Fruit fly (Drosophila melanogaster) whole organism, adult: ENCODE results near the gene CG12531.

Experiments used
- CG11617 ChIP-seq: fragments of 200-800 bp; sonication (Bioruptor generic); optimal IDR thresholded peaks from 2 replicates; lab custom pipeline; 2017; ENCODE audit warnings: mild to moderate bottlenecking, missing biosample characterization, missing genetic modification reagents, missing genetic modification characterization
- CG12768 ChIP-seq: fragments of 200-800 bp; sonication (Bioruptor generic); optimal IDR thresholded peaks from 2 replicates; lab custom pipeline; 2017; ENCODE audit warnings: missing biosample characterization, missing genetic modification characterization, mild to moderate bottlenecking, moderate library complexity, missing genetic modification reagents
- CG5204 ChIP-seq: fragments of 200-800 bp; sonication (Bioruptor generic); optimal IDR thresholded peaks from 2 replicates; lab custom pipeline; 2016; ENCODE audit warnings: missing biosample characterization, missing genetic modification characterization
- CG7045 ChIP-seq: fragments of 200-800 bp; sonication (Bioruptor generic); optimal IDR thresholded peaks from 2 replicates; lab custom pipeline; 2017; ENCODE audit warnings: missing biosample characterization, mild to moderate bottlenecking, missing genetic modification characterization
- CG7101 ChIP-seq: fragments of 200-800 bp; sonication (Bioruptor generic); optimal IDR thresholded peaks from 2 replicates; lab custom pipeline; 2018; ENCODE audit warnings: missing biosample characterization, mild to moderate bottlenecking, missing genetic modification characterization, moderate library complexity
- Clk ChIP-seq: fragments of 200-800 bp; sonication (Bioruptor generic); optimal IDR thresholded peaks from 2 replicates; lab custom pipeline; 2017; ENCODE audit warnings: missing biosample characterization, missing genetic modification characterization
- Crg-1 ChIP-seq: fragments of 200-800 bp; sonication (Bioruptor generic); optimal IDR thresholded peaks from 2 replicates; lab custom pipeline; 2016; ENCODE audit warnings: missing biosample characterization, missing genetic modification characterization
- Hr96 ChIP-seq: fragments of 200-800 bp; sonication (Bioruptor generic); optimal IDR thresholded peaks from 2 replicates; lab custom pipeline; 2016; ENCODE audit warnings: missing biosample characterization, missing genetic modification characterization
- Mnt ChIP-seq: fragments of 200-800 bp; sonication (Bioruptor generic); optimal IDR thresholded peaks from 2 replicates; lab custom pipeline; 2016; ENCODE audit warnings: missing biosample characterization, mild to moderate bottlenecking, missing genetic modification characterization
- bab1 ChIP-seq: fragments of 200-800 bp; sonication (Bioruptor generic); optimal IDR thresholded peaks from 3 replicates; lab custom pipeline; 2019; ENCODE audit warnings: missing biosample characterization, mild to moderate bottlenecking, missing genetic modification characterization, moderate library complexity
- cic ChIP-seq: fragments of 200-800 bp; sonication (Bioruptor generic); optimal IDR thresholded peaks from 2 replicates; lab custom pipeline; 2017; ENCODE audit warnings: missing biosample characterization, mild to moderate bottlenecking, missing genetic modification characterization, moderate library complexity
- cnc ChIP-seq, 2 experiments: fragments of >200 bp; optimal IDR thresholded peaks; 2 replicates each; lab custom pipeline; 2017
- kay ChIP-seq: fragments of 200-800 bp; sonication (Bioruptor generic); peaks from one replicate; lab custom pipeline; 2016; ENCODE audit warnings: missing biosample characterization, missing genetic modification characterization, borderline replicate concordance
- ovo ChIP-seq: fragments of 200-800 bp; sonication (Bioruptor generic); optimal IDR thresholded peaks from 2 replicates; lab custom pipeline; 2016; ENCODE audit warnings: missing biosample characterization, missing genetic modification characterization

DNA sequence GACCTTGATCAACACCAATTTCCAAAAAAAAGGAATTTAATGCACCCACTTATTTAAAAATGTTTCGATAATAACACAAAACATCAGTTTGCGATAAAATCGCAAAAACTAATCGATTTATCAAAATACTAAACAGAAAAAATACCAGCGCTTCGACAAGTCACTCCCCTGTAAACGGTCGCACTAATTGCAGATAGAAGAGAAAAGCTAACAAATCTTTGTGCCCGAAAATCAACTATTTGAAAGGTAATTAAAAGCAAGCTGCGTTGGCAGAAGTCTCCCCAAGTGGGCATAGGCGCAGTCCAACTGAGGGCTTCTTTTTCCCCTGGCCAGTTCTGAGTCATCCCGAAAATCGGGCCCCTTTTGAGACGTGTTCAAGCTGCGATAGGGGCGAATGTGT, 12.1 kb downstream of the CG12531 start, which contains the start of gene AP-1-2beta:
- TF ChIP-seq CG7101 (tag; lab: Kevin White, UChicago), result no peak
- no peak for TF ChIP-seq CG7045 (GFP tag; lab: Kevin White, UChicago)
- no peak for TF ChIP-seq ovo
- TF ChIP-seq Crg-1 (GFP tag; lab: Kevin White, UChicago), result no peak
- no peak for TF ChIP-seq cnc (optimal IDR thresholded peaks at IDR 0.05; lab: Kevin White, UChicago)
- TF ChIP-seq Hr96 (GFP tag; lab: Kevin White, UChicago), result no peak
- TF ChIP-seq CG12768 (GFP tag; lab: Kevin White, UChicago), result no peak
- no peak for TF ChIP-seq CG5204 (GFP tag; lab: Kevin White, UChicago)
- TF ChIP-seq Clk (GFP tag; lab: Kevin White, UChicago), result no peak
- no peak for TF ChIP-seq kay (GFP tag; lab: Kevin White, UChicago)
- no peak for TF ChIP-seq cic (GFP tag; lab: Kevin White, UChicago)
- no peak for TF ChIP-seq bab1
- peak; percentile 7 for TF ChIP-seq Mnt (GFP tag; lab: Kevin White, UChicago)
- TF ChIP-seq CG11617 (GFP tag; lab: Kevin White, UChicago), result no peak
